Fruit fly (Drosophila melanogaster) S2 (cell line): ENCODE data around the gene Flo2.

Experiments
- CG8478 ChIP-seq: fragments of >200 bp; optimal IDR thresholded peaks from 2 replicates; lab custom pipeline; 2018
- CTCF ChIP-seq, 2 experiments: fragments of >200 bp; optimal IDR thresholded peaks; 2 replicates each; lab custom pipeline; 2018

DNA sequence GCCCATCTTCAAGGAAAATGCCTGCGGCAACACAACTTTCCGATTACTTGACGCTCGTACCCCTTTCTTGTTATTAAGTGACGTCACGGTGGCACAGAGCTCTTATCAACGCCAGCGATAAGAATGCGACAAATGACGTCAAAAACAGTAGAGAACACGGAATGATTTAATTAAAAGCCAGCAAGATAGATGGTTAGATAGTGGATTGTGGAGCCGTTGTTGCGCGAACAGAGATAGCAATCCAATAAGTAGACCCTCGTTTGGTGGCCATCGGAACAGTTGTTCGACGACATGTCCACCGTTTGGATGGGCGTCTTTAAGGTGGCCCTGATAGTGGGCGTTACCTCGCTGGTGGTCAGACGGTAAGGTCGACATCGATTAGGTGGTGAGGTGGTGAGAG is 90.6 kb downstream of the Flo2 start:
- TF ChIP-seq CG8478 (lab: Kevin White, UChicago) (no peak), CTCF (optimal IDR thresholded peaks at IDR 0.05; lab: Kevin White, UChicago) (no peak)
